Worm (Caenorhabditis elegans): ENCODE results near the gene col-164.

DNA sequence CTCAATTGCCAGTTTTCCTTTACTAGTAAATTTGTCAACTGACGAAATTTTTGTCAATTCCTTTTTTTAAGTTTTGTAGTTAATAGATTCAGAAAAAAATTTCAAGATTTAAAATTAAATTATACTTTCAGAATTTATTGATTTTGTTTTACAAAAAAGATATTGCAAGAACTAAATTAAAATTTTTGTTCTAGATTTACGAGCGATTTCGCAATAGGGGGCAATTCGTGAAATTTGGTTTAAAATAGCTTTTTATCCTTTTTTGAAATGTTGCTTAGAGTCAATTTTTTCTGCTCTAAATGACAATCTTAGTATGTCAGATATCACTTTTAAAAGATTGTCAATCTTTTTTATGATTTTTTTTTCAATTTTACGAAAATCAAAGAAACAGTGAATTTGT is 7.8 kb upstream of the col-164 start:
- no peak for TF ChIP-seq him-1 (tag; optimal IDR thresholded peaks at IDR 0.05)
- no peak for TF ChIP-seq W03F9.2 (tag; optimal IDR thresholded peaks at IDR 0.05)
- no peak for TF ChIP-seq dao-5 (tag; optimal IDR thresholded peaks at IDR 0.05)

Measured in whole organism, L4/young adult.